Worm (Caenorhabditis elegans) whole organism, L4 larva: ENCODE measurements around the gene T01G5.6.

Experiments used
- Y5F2A.4 ChIP-seq: fragments of 200-800 bp; sonication (Bioruptor generic); optimal IDR thresholded peaks from 2 replicates; lab custom pipeline; 2018; ENCODE audit warnings: mild to moderate bottlenecking, missing genetic modification characterization, missing compliant biosample characterization
- ceh-82 ChIP-seq: sonication (generic microtip); optimal IDR thresholded peaks from 2 replicates; lab custom pipeline; 2017; ENCODE audit warnings: missing biosample characterization, missing genetic modification characterization
- mdt-29 ChIP-seq: fragments of 200-800 bp; sonication (Bioruptor generic); IDR thresholded peaks from 2 replicates; pipeline ENCODE4 v1.3.6; 2022; ENCODE audit warnings: missing genetic modification reagents, missing genetic modification characterization, missing compliant biosample characterization
- nhr-237 ChIP-seq: sonication (generic microtip); optimal IDR thresholded peaks from 2 replicates; lab custom pipeline; 2017; ENCODE audit warnings: missing biosample characterization, missing genetic modification characterization
- nhr-77 ChIP-seq: fragments of 150-350 bp; optimal IDR thresholded peaks from 2 replicates; lab custom pipeline; 2014; ENCODE audit warnings: missing biosample characterization, missing genetic modification characterization
- unc-62 ChIP-seq, 3 experiments: fragments of 150-350 bp in 1 of 3; sonication (generic microtip); optimal IDR thresholded peaks in 2 of 3; peaks in 1 of 3; 1 replicate in 1 of 3; 2 replicates in 2 of 3; lab custom pipeline; 2014 to 2017; ENCODE audit warnings: missing biosample characterization in 3 of 3, missing genetic modification characterization in 3 of 3, missing genetic modification reagents in 3 of 3, missing genotype in 1 of 3

DNA sequence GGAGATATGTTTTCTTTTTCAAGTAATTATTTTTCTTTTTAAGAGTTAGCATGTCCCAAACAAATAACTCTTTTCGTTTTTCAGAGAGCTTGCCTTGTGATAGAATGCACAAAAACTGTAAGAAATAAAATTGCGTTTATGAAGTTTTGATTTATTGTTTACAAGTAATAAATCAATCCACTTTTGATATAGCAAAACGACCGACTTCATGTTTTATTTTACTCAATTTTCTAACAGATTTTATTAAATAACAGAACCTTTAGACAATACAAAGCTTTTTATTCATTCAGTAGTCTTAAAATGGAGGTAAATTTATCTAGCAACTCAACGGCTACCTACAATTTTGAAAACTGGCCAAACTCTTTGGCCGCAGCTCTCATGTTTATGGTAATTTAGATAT is 19.1 kb downstream of the T01G5.6 start, which contains the start of gene srx-78:
- TF ChIP-seq nhr-237 (tag; lab: Kevin White, UChicago) (no peak), Y5F2A.4 (GFP tag; lab: Kevin White, UChicago) (no peak), mdt-29 (GFP tag; lab: Robert Waterston, UW) (no peak), ceh-82 (tag; lab: Kevin White, UChicago) (no peak), unc-62 (GFP tag; optimal IDR thresholded peaks at IDR 0.05 in 1 of 2; lab: Kevin White, UChicago) (no peak), unc-62 (tag; optimal IDR thresholded peaks at IDR 0.05; lab: Kevin White, UChicago) (no peak), nhr-77 (tag; lab: Kevin White, UChicago) (no peak)
